Worm (Caenorhabditis elegans) whole organism, L1 larva: ENCODE data around the gene T23F4.2.

Source experiments
- ceh-90 ChIP-seq: sonication (generic microtip); optimal IDR thresholded peaks from 2 replicates; lab custom pipeline; 2016; ENCODE audit warnings: missing genetic modification characterization, missing compliant biosample characterization
- efl-3 ChIP-seq: fragments of 200-800 bp; sonication (Bioruptor generic); optimal IDR thresholded peaks from 2 replicates; lab custom pipeline; 2018; ENCODE audit warnings: mild to moderate bottlenecking, missing genetic modification characterization, missing compliant biosample characterization
- fkh-8 ChIP-seq: sonication (generic microtip); optimal IDR thresholded peaks from 2 replicates; lab custom pipeline; 2016; ENCODE audit warnings: mild to moderate bottlenecking, missing genetic modification characterization, missing compliant biosample characterization
- nhr-11 ChIP-seq: fragments of 150-350 bp; optimal IDR thresholded peaks from 2 replicates; lab custom pipeline; 2014; ENCODE audit warnings: missing biosample characterization, missing genetic modification characterization
- nhr-237 ChIP-seq: fragments of 150-350 bp; optimal IDR thresholded peaks from 2 replicates; lab custom pipeline; 2014; ENCODE audit warnings: missing biosample characterization, missing genetic modification characterization
- nhr-84 ChIP-seq: sonication (generic microtip); optimal IDR thresholded peaks from 2 replicates; lab custom pipeline; 2017; ENCODE audit warnings: missing biosample characterization, missing genetic modification characterization
- nhr-90 ChIP-seq: sonication (generic microtip); optimal IDR thresholded peaks from 2 replicates; lab custom pipeline; 2016; ENCODE audit warnings: mild to moderate bottlenecking, missing genetic modification characterization, missing compliant biosample characterization; ENCODE audit not compliant: poor library complexity
- pag-3 ChIP-seq: sonication (generic microtip); optimal IDR thresholded peaks from 2 replicates; lab custom pipeline; 2017; ENCODE audit warnings: missing genetic modification characterization, mild to moderate bottlenecking, missing compliant biosample characterization, antibody characterized with exemption, borderline replicate concordance; ENCODE audit not compliant: insufficient read depth
- pqm-1 ChIP-seq: sonication (generic microtip); optimal IDR thresholded peaks from 3 replicates; lab custom pipeline; 2017; ENCODE audit warnings: missing biosample characterization, missing genetic modification characterization
- ztf-4 ChIP-seq: fragments of 150-350 bp; optimal IDR thresholded peaks from 2 replicates; lab custom pipeline; 2014; ENCODE audit warnings: missing biosample characterization, missing genetic modification characterization

DNA sequence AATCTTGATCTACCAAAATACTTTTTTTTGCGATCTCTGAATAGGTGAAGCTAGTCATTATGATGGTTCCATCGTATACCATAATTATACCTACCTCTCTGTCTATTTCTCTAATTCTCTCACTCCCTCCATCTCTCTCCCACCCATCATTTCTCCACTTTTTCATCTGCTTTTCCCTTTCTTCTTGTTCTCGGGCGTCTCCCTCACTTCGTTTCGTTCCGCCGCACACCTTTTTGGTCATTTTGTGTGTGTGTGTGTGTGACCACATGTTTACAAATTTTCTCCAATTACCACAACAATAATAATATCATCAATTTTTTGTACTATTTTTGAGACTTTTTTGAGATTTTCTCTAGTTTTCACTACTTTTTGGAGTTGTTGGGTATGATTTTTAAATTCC lies 28.5 kb downstream of the T23F4.2 start:
- no peak for TF ChIP-seq nhr-11 (tag; lab: Kevin White, UChicago)
- no peak for TF ChIP-seq fkh-8 (tag; lab: Kevin White, UChicago)
- TF ChIP-seq pag-3: no peak
- no peak for TF ChIP-seq ztf-4 (tag; lab: Kevin White, UChicago)
- TF ChIP-seq nhr-237 (tag; lab: Kevin White, UChicago): no peak
- no peak for TF ChIP-seq pqm-1 (tag; lab: Kevin White, UChicago)
- no peak for TF ChIP-seq nhr-84 (tag; lab: Kevin White, UChicago)
- no peak for TF ChIP-seq ceh-90 (tag; lab: Kevin White, UChicago)
- TF ChIP-seq efl-3 (GFP tag; lab: Kevin White, UChicago): no peak
- no peak for TF ChIP-seq nhr-90
